Fruit fly (Drosophila melanogaster) whole organism, wandering third instar larva: Measurements from ENCODE around the gene Golgin104.

Experiments
- Abd-B ChIP-seq: fragments of >200 bp; optimal IDR thresholded peaks from 2 replicates; lab custom pipeline; 2017; ENCODE audit warnings: missing biosample characterization, missing genetic modification characterization
- CG32264 ChIP-seq: fragments of 200-800 bp; sonication (Bioruptor generic); optimal IDR thresholded peaks from 2 replicates; lab custom pipeline; 2016; ENCODE audit warnings: missing biosample characterization, missing genetic modification characterization
- CG9705 ChIP-seq: fragments of 200-800 bp; sonication (Bioruptor generic); optimal IDR thresholded peaks from 2 replicates; lab custom pipeline; 2018; ENCODE audit warnings: missing biosample characterization, mild to moderate bottlenecking, missing genetic modification characterization
- CrebA ChIP-seq: fragments of 200-800 bp; sonication (Bioruptor generic); optimal IDR thresholded peaks from 2 replicates; lab custom pipeline; 2016; ENCODE audit warnings: missing biosample characterization, mild to moderate bottlenecking, missing genetic modification characterization, borderline replicate concordance
- Dfd ChIP-seq: fragments of >200 bp; optimal IDR thresholded peaks from 2 replicates; lab custom pipeline; 2017; ENCODE audit warnings: missing biosample characterization, missing genetic modification characterization
- Dif ChIP-seq: fragments of 200-275, 200-300 bp; sonication (Bioruptor generic); optimal IDR thresholded peaks from 2 replicates; lab custom pipeline; 2018; ENCODE audit warnings: missing biosample characterization, missing genetic modification characterization; ENCODE audit not compliant: partially characterized antibody
- GATAd ChIP-seq: sonication (Bioruptor generic); optimal IDR thresholded peaks from 2 replicates; lab custom pipeline; 2016; ENCODE audit warnings: missing biosample characterization, missing genetic modification characterization
- HLH106 ChIP-seq: fragments of 200-800 bp; optimal IDR thresholded peaks from 3 replicates; lab custom pipeline; 2019; ENCODE audit warnings: missing biosample characterization, mild to moderate bottlenecking, missing genetic modification characterization, moderate library complexity
- Hnf4 ChIP-seq: fragments of 200-800 bp; sonication (Bioruptor generic); optimal IDR thresholded peaks from 2 replicates; lab custom pipeline; 2016; ENCODE audit warnings: missing biosample characterization, mild to moderate bottlenecking, missing genetic modification characterization
- Hr78 ChIP-seq: fragments of >200 bp; optimal IDR thresholded peaks from 2 replicates; lab custom pipeline; 2017; ENCODE audit warnings: missing biosample characterization, missing genetic modification characterization
- Hr83 ChIP-seq: fragments of 200-300 bp; sonication (Bioruptor generic); optimal IDR thresholded peaks from 2 replicates; lab custom pipeline; 2016; ENCODE audit warnings: missing biosample characterization, mild to moderate bottlenecking, missing genetic modification characterization, moderate library complexity; ENCODE audit not compliant: poor library complexity, severe bottlenecking
- Jra ChIP-seq: sonication (Bioruptor generic); optimal IDR thresholded peaks from 2 replicates; lab custom pipeline; 2016; ENCODE audit warnings: missing biosample characterization, missing genetic modification characterization
- Mio ChIP-seq: sonication (Bioruptor generic); optimal IDR thresholded peaks from 2 replicates; lab custom pipeline; 2016; ENCODE audit warnings: missing biosample characterization, missing genetic modification characterization
- Myc ChIP-seq: fragments of >200 bp; optimal IDR thresholded peaks from 2 replicates; lab custom pipeline; 2017
- N ChIP-seq: fragments of >200 bp; optimal IDR thresholded peaks from 2 replicates; lab custom pipeline; 2018; ENCODE audit warnings: missing biosample characterization, missing external identifiers, missing genetic modification characterization
- OdsH ChIP-seq: fragments of 200-800 bp; sonication (Bioruptor generic); optimal IDR thresholded peaks from 2 replicates; lab custom pipeline; 2016; ENCODE audit warnings: missing biosample characterization, mild to moderate bottlenecking, missing genetic modification characterization
- Rel ChIP-seq, 2 experiments: fragments of 200-800 bp; sonication (Bioruptor generic) in 1 of 2; optimal IDR thresholded peaks; 2 replicates in 1 of 2; 3 replicates in 1 of 2; lab custom pipeline; 2016 to 2019; ENCODE audit warnings: mild to moderate bottlenecking in 2 of 2, missing biosample characterization in 2 of 2, missing genetic modification characterization in 2 of 2, moderate library complexity in 1 of 2
- Sp1 ChIP-seq: fragments of 200-800 bp; sonication (Bioruptor generic); optimal IDR thresholded peaks from 3 replicates; lab custom pipeline; 2019; ENCODE audit warnings: missing biosample characterization, mild to moderate bottlenecking, missing genetic modification characterization, moderate library complexity
- Vsx2 ChIP-seq: fragments of 200-300, 225-300 bp; sonication (Bioruptor generic); optimal IDR thresholded peaks from 2 replicates; lab custom pipeline; 2018; ENCODE audit warnings: missing biosample characterization, missing genetic modification characterization; ENCODE audit not compliant: partially characterized antibody
- br ChIP-seq: fragments of 200-800 bp; sonication (Bioruptor generic); optimal IDR thresholded peaks from 2 replicates; lab custom pipeline; 2016; ENCODE audit warnings: missing biosample characterization, missing genetic modification characterization
- brk ChIP-seq: fragments of 200-800 bp; sonication (Bioruptor generic); optimal IDR thresholded peaks from 2 replicates; lab custom pipeline; 2016; ENCODE audit warnings: missing biosample characterization, mild to moderate bottlenecking, missing genetic modification characterization
- dl ChIP-seq, 2 experiments: fragments of 175-275, 200-275 bp in 1 of 2; fragments of 200-275 bp in 1 of 2; sonication (Bioruptor generic); optimal IDR thresholded peaks; lab custom pipeline; 2018; ENCODE audit warnings: mild to moderate bottlenecking in 2 of 2, missing biosample characterization in 2 of 2, missing genetic modification characterization in 2 of 2, moderate library complexity in 2 of 2; ENCODE audit not compliant: partially characterized antibody in 2 of 2, insufficient read depth in 1 of 2
- dmrt93B ChIP-seq: fragments of 200-800 bp; sonication (Bioruptor generic); optimal IDR thresholded peaks from 2 replicates; lab custom pipeline; 2018; ENCODE audit warnings: missing biosample characterization, mild to moderate bottlenecking, missing genetic modification characterization
- dsf ChIP-seq: sonication (Bioruptor generic); optimal IDR thresholded peaks from 2 replicates; lab custom pipeline; 2016; ENCODE audit warnings: missing biosample characterization, missing genetic modification characterization, borderline replicate concordance
- ey ChIP-seq: fragments of 200-800 bp; sonication (Bioruptor generic); optimal IDR thresholded peaks from 2 replicates; lab custom pipeline; 2016; ENCODE audit warnings: missing biosample characterization, missing genetic modification characterization
- foxo ChIP-seq, 2 experiments: fragments of 200-800 bp; sonication (Bioruptor generic); optimal IDR thresholded peaks; 2 replicates in 1 of 2; 3 replicates in 1 of 2; lab custom pipeline; 2016 to 2017; ENCODE audit warnings: missing biosample characterization in 2 of 2, missing genetic modification characterization in 2 of 2
- fru ChIP-seq: fragments of 200-800 bp; sonication (Bioruptor generic); optimal IDR thresholded peaks from 3 replicates; lab custom pipeline; 2016; ENCODE audit warnings: missing biosample characterization, mild to moderate bottlenecking, missing genetic modification characterization
- h ChIP-seq: fragments of 200-800 bp; sonication (Bioruptor generic); optimal IDR thresholded peaks from 3 replicates; lab custom pipeline; 2016; ENCODE audit warnings: missing biosample characterization, mild to moderate bottlenecking, missing genetic modification characterization
- jim ChIP-seq: fragments of 175-275, 200-325 bp; sonication (Bioruptor generic); optimal IDR thresholded peaks from 2 replicates; lab custom pipeline; 2016; ENCODE audit warnings: missing biosample characterization, mild to moderate bottlenecking, missing genetic modification characterization
- lola ChIP-seq: fragments of >200 bp; optimal IDR thresholded peaks from 2 replicates; lab custom pipeline; 2017; ENCODE audit warnings: missing biosample characterization, missing genetic modification characterization
- pan ChIP-seq: fragments of >200 bp; optimal IDR thresholded peaks from 2 replicates; lab custom pipeline; 2017
- psq ChIP-seq: fragments of 200-800 bp; sonication (Bioruptor generic); optimal IDR thresholded peaks from 3 replicates; lab custom pipeline; 2017; ENCODE audit warnings: missing biosample characterization, mild to moderate bottlenecking, missing genetic modification characterization, moderate library complexity
- rgr ChIP-seq: fragments of 200-800 bp; sonication (Bioruptor generic); optimal IDR thresholded peaks from 3 replicates; lab custom pipeline; 2016; ENCODE audit warnings: missing biosample characterization, mild to moderate bottlenecking, missing genetic modification characterization
- sage ChIP-seq: fragments of 200-800 bp; sonication (Bioruptor generic); optimal IDR thresholded peaks from 2 replicates; lab custom pipeline; 2016; ENCODE audit warnings: missing biosample characterization, mild to moderate bottlenecking, missing genetic modification characterization
- sv ChIP-seq: fragments of 200-800 bp; sonication (Bioruptor generic); optimal IDR thresholded peaks from 3 replicates; lab custom pipeline; 2016; ENCODE audit warnings: missing biosample characterization, missing genetic modification characterization
- tai ChIP-seq: sonication (Bioruptor generic); optimal IDR thresholded peaks from 2 replicates; lab custom pipeline; 2016; ENCODE audit warnings: missing biosample characterization, missing genetic modification characterization
- usp ChIP-seq: fragments of >200 bp; optimal IDR thresholded peaks from 2 replicates; lab custom pipeline; 2017; ENCODE audit warnings: missing biosample characterization, missing genetic modification characterization
- woc ChIP-seq: sonication (Bioruptor generic); optimal IDR thresholded peaks from 2 replicates; lab custom pipeline; 2016; ENCODE audit warnings: missing biosample characterization, mild to moderate bottlenecking, missing genetic modification characterization

The Golgin104 gene

DNA sequence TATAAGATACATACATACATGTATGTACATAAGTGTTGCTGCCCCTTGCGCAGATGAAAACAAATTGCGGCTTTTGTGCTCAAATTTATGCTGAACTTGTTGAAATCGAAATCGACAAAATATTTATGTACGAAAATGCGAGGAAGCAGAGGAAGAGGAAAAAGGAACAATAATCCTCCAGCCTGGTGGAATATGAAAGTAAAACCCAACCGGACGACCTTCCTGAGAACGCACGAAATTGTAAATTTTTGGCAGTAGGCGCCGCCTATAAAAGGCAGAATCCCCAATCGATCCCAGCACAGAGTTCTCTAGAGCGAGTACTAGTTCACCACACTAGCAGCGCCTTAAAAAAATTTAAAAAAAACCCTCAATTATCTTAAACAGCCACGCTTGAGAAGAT, 12.8 kb upstream of the Golgin104 start, which contains the start of gene Cpr72Eb:
TSS of gene Cpr72Eb (plus strand) at position 301 of the 400 bp plus-strand sequence.
- TF ChIP-seq Hr78 = no peak
- TF ChIP-seq ey (GFP tag; lab: Kevin White, UChicago) = no peak

DNA sequence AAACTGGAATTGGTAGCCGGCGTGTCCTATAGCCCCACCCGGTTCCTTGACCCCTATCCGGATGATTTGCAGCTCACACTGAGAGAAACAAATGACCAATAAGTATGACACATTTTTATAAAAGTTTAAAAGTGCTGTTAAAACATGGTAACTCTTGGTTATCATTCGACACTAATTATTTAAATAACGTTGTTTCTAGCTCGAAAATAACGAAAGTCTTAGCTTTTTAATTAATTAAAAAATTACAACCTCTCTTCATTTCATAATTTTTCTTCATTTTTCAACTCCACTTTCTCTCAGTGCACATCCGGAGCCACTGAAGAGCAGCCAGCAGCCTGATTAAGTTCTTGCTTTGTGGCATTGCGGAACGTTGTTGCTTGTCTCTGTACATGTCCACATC, 12.4 kb upstream of the Golgin104 start:
- TF ChIP-seq psq (peak; percentile 66), Sp1 (GFP tag; lab: Kevin White, UChicago) (peak; percentile 78), fru (peak; percentile 81), Jra (GFP tag; lab: Kevin White, UChicago) (no peak), lola (GFP tag; lab: Kevin White, UChicago) (no peak), brk (GFP tag; lab: Kevin White, UChicago) (peak; percentile 27), jim (no peak), GATAd (no peak), ey (GFP tag; lab: Kevin White, UChicago) (peak; percentile 69), CrebA (GFP tag; lab: Kevin White, UChicago) (no peak), sv (GFP tag; lab: Kevin White, UChicago) (no peak), foxo (GFP tag; optimal IDR thresholded peaks at IDR 0.05; lab: Kevin White, UChicago) (peak in 1 of 2 experiments; percentile 78), Dfd (GFP tag; lab: Kevin White, UChicago) (no peak), tai (GFP tag; lab: Kevin White, UChicago) (no peak), CG32264 (peak; percentile 25), Abd-B (GFP tag; lab: Kevin White, UChicago) (no peak), rgr (peak; percentile 70), OdsH (peak; percentile 81), Hnf4 (GFP tag; lab: Kevin White, UChicago) (peak; percentile 65), dl (GFP tag; optimal IDR thresholded peaks at IDR 0.05; lab: Kevin White, UChicago; ENCODE audit: insufficient read depth in 1 of 2, partially characterized antibody in 2 of 2) (no peak), Hr78 (no peak), Rel (GFP tag; optimal IDR thresholded peaks at IDR 0.05; lab: Kevin White, UChicago) (no peak), Rel (tag; optimal IDR thresholded peaks at IDR 0.05; lab: Kevin White, UChicago) (no peak), CG9705 (GFP tag; lab: Kevin White, UChicago) (peak; percentile 39), br (GFP tag; lab: Kevin White, UChicago) (peak; percentile 73), N (GFP tag; lab: Kevin White, UChicago) (no peak), Mio (GFP tag; lab: Kevin White, UChicago) (no peak), dmrt93B (peak; percentile 56), h (peak; percentile 83), Myc (no peak), pan (lab: Kevin White, UChicago) (no peak), Vsx2 (GFP tag; lab: Kevin White, UChicago) (no peak), sage (GFP tag; lab: Kevin White, UChicago) (no peak), Hr83 (GFP tag; lab: Kevin White, UChicago) (no peak), dsf (GFP tag; lab: Kevin White, UChicago) (no peak), Dif (GFP tag; lab: Kevin White, UChicago) (no peak), usp (GFP tag; lab: Kevin White, UChicago) (no peak), woc (GFP tag; lab: Kevin White, UChicago) (peak; percentile 67), HLH106 (peak; percentile 82)
- TF ChIP-seq, all 38 proteins: peak for 16

- TF ChIP-seq jim = no peak
- TF ChIP-seq CG32264 = no peak
- no peak for TF ChIP-seq h
- TF ChIP-seq Hnf4 (GFP tag; lab: Kevin White, UChicago) = no peak
- no peak for TF ChIP-seq dsf (GFP tag; lab: Kevin White, UChicago)
- TF ChIP-seq Rel (GFP tag; optimal IDR thresholded peaks at IDR 0.05; lab: Kevin White, UChicago) = no peak
- TF ChIP-seq Rel (tag; optimal IDR thresholded peaks at IDR 0.05; lab: Kevin White, UChicago) = no peak
- TF ChIP-seq Myc = no peak
- TF ChIP-seq Sp1 (GFP tag; lab: Kevin White, UChicago) = no peak
- TF ChIP-seq lola (GFP tag; lab: Kevin White, UChicago) = no peak
- no peak for TF ChIP-seq dmrt93B
These were observed 10.4 kb upstream of the Golgin104 start, which contains the start of gene Cpr72Ea for dm6 chr3L:16362119-16362653. Gene Cpr72Ea (plus strand): TSS chr3L:16362603.
